Worm (Caenorhabditis elegans): ENCODE measurements around the gene C39B10.7.

ce11 chrX:10435492-10435939 lies 41.2 kb upstream of the C39B10.7 start:
- no peak for TF ChIP-seq unc-62 (GFP tag; optimal IDR thresholded peaks at IDR 0.05)
- TF ChIP-seq tbx-9 (tag; optimal IDR thresholded peaks at IDR 0.05; ENCODE audit: borderline replicate concordance): no peak
- TF ChIP-seq F37B4.10 (GFP tag; IDR thresholded peaks at IDR 0.05): no peak

Measured in whole organism, young adult.